Worm (Caenorhabditis elegans) whole organism, L2 larva: ENCODE measurements around the gene unc-50.

ENCODE experiments used
- R02D3.7 ChIP-seq: fragments of 150-350 bp; optimal IDR thresholded peaks from 2 replicates; lab custom pipeline; 2014; ENCODE audit warnings: missing biosample characterization, missing genetic modification characterization
- ceh-82 ChIP-seq: fragments of 150-350 bp; optimal IDR thresholded peaks from 2 replicates; lab custom pipeline; 2014; ENCODE audit warnings: missing biosample characterization, missing genetic modification characterization
- elt-3 ChIP-seq: sonication (generic microtip); optimal IDR thresholded peaks from 2 replicates; lab custom pipeline; 2017; ENCODE audit warnings: missing biosample characterization, missing genetic modification characterization
- lin-13 ChIP-seq: fragments of 150-350 bp; optimal IDR thresholded peaks from 2 replicates; lab custom pipeline; 2014; ENCODE audit warnings: missing biosample characterization, missing genetic modification reagents, missing genetic modification characterization
- mbf-1 ChIP-seq: sonication (generic microtip); optimal IDR thresholded peaks from 2 replicates; lab custom pipeline; 2017; ENCODE audit warnings: missing biosample characterization, missing genetic modification characterization
- nhr-11 ChIP-seq: fragments of 150-350 bp; optimal IDR thresholded peaks from 2 replicates; lab custom pipeline; 2014; ENCODE audit warnings: missing biosample characterization, missing genetic modification characterization
- nhr-25 ChIP-seq: fragments of 150-350 bp; sonication (generic microtip); optimal IDR thresholded peaks from 3 replicates; lab custom pipeline; 2014; ENCODE audit warnings: missing biosample characterization, missing genetic modification characterization
- peb-1 ChIP-seq: fragments of 150-350 bp; optimal IDR thresholded peaks from 2 replicates; lab custom pipeline; 2014; ENCODE audit warnings: missing biosample characterization, missing genetic modification characterization
- ztf-4 ChIP-seq: fragments of 150-350 bp; optimal IDR thresholded peaks from 2 replicates; lab custom pipeline; 2014; ENCODE audit warnings: missing biosample characterization, missing genetic modification characterization

- no peak for TF ChIP-seq nhr-11 (tag; lab: Kevin White, UChicago)
- TF ChIP-seq R02D3.7 (tag; lab: Kevin White, UChicago), result no peak
- no peak for TF ChIP-seq nhr-25 (tag; lab: Kevin White, UChicago)
- TF ChIP-seq peb-1 (tag; lab: Kevin White, UChicago), result no peak
- no peak for TF ChIP-seq ceh-82 (tag; lab: Kevin White, UChicago)
- no peak for TF ChIP-seq elt-3 (tag; lab: Kevin White, UChicago)
- no peak for TF ChIP-seq ztf-4 (tag; lab: Kevin White, UChicago)
- no peak for TF ChIP-seq lin-13 (GFP tag; lab: Kevin White, UChicago)
- TF ChIP-seq mbf-1 (tag; lab: Kevin White, UChicago), result no peak
These were observed 13.3 kb upstream of the unc-50 start for ce11 chrIII:10331232-10331631.
